Worm (Caenorhabditis elegans) whole organism, L2 larva: Measurements from ENCODE around the gene ptp-5.2.

Experiments used
- C34F6.9 ChIP-seq: fragments of 150-350 bp; optimal IDR thresholded peaks from 2 replicates; lab custom pipeline; 2014; ENCODE audit warnings: missing biosample characterization, missing genetic modification characterization
- F13H6.1 ChIP-seq: sonication (generic microtip); optimal IDR thresholded peaks from 2 replicates; lab custom pipeline; 2016; ENCODE audit warnings: missing genetic modification characterization, missing compliant biosample characterization
- R02D3.7 ChIP-seq: fragments of 150-350 bp; optimal IDR thresholded peaks from 2 replicates; lab custom pipeline; 2014; ENCODE audit warnings: missing biosample characterization, missing genetic modification characterization
- Y55F3AM.14 ChIP-seq: fragments of 200-800 bp; sonication (Bioruptor generic); optimal IDR thresholded peaks from 2 replicates; lab custom pipeline; 2018; ENCODE audit warnings: mild to moderate bottlenecking, missing genetic modification characterization, missing compliant biosample characterization
- alr-1 ChIP-seq: fragments of 150-350 bp; optimal IDR thresholded peaks from 2 replicates; lab custom pipeline; 2014; ENCODE audit warnings: missing biosample characterization, missing genetic modification characterization
- aly-2 ChIP-seq: fragments of 150-350 bp; optimal IDR thresholded peaks from 2 replicates; lab custom pipeline; 2014; ENCODE audit warnings: missing biosample characterization, missing genetic modification characterization
- ama-1 ChIP-seq: fragments of 150-350 bp; optimal IDR thresholded peaks from 2 replicates; lab custom pipeline; 2018; ENCODE audit warnings: inconsistent platforms
- blmp-1 ChIP-seq: sonication (generic microtip); optimal IDR thresholded peaks from 2 replicates; lab custom pipeline; 2017; ENCODE audit warnings: missing genetic modification characterization, mild to moderate bottlenecking, missing compliant biosample characterization, antibody characterized with exemption, moderate library complexity; ENCODE audit not compliant: insufficient read depth
- ceh-16 ChIP-seq: fragments of 150-350 bp; optimal IDR thresholded peaks from 2 replicates; lab custom pipeline; 2014; ENCODE audit warnings: missing biosample characterization, missing genetic modification characterization
- ceh-82 ChIP-seq: fragments of 150-350 bp; optimal IDR thresholded peaks from 2 replicates; lab custom pipeline; 2014; ENCODE audit warnings: missing biosample characterization, missing genetic modification characterization
- crh-2 ChIP-seq: sonication (generic microtip); optimal IDR thresholded peaks from 2 replicates; lab custom pipeline; 2017; ENCODE audit warnings: missing biosample characterization, missing genetic modification characterization
- dmd-4 ChIP-seq: sonication (generic microtip); optimal IDR thresholded peaks from 2 replicates; lab custom pipeline; 2017; ENCODE audit warnings: missing biosample characterization, missing genetic modification characterization
- egl-27 ChIP-seq: sonication (generic microtip); optimal IDR thresholded peaks from 3 replicates; lab custom pipeline; 2017; ENCODE audit warnings: missing biosample characterization, missing genetic modification reagents, missing genetic modification characterization
- elt-1 ChIP-seq: fragments of 150-350 bp; optimal IDR thresholded peaks from 2 replicates; lab custom pipeline; 2014; ENCODE audit warnings: missing biosample characterization, missing genetic modification characterization
- elt-3 ChIP-seq: sonication (generic microtip); optimal IDR thresholded peaks from 2 replicates; lab custom pipeline; 2017; ENCODE audit warnings: missing biosample characterization, missing genetic modification characterization
- fos-1 ChIP-seq: fragments of 150-350 bp; optimal IDR thresholded peaks from 2 replicates; lab custom pipeline; 2014; ENCODE audit warnings: missing biosample characterization, missing genetic modification characterization
- gmeb-1 ChIP-seq: fragments of 150-350 bp; optimal IDR thresholded peaks from 2 replicates; lab custom pipeline; 2014; ENCODE audit warnings: missing biosample characterization, missing genetic modification characterization
- lin-11 ChIP-seq: fragments of 150-350 bp; sonication (generic microtip); optimal IDR thresholded peaks from 2 replicates; lab custom pipeline; 2014; ENCODE audit warnings: missing biosample characterization, missing genetic modification characterization, inconsistent platforms, mixed read lengths
- lin-13 ChIP-seq: fragments of 150-350 bp; optimal IDR thresholded peaks from 2 replicates; lab custom pipeline; 2014; ENCODE audit warnings: missing biosample characterization, missing genetic modification reagents, missing genetic modification characterization
- lin-39 ChIP-seq: fragments of 150-350 bp; optimal IDR thresholded peaks from 2 replicates; lab custom pipeline; 2014; ENCODE audit warnings: missing biosample characterization, missing genetic modification reagents, missing genetic modification characterization
- lsy-2 ChIP-seq, 2 experiments: fragments of 150-350 bp in 1 of 2; sonication (generic microtip) in 1 of 2; optimal IDR thresholded peaks; 2 replicates each; lab custom pipeline; 2014 to 2017; ENCODE audit warnings: missing biosample characterization in 2 of 2, missing genetic modification characterization in 2 of 2
- mab-5 ChIP-seq: fragments of 150-350 bp; optimal IDR thresholded peaks from 2 replicates; lab custom pipeline; 2014; ENCODE audit warnings: missing biosample characterization, missing genetic modification characterization
- mdl-1 ChIP-seq, 2 experiments: fragments of 150-350 bp in 1 of 2; sonication (generic microtip) in 1 of 2; optimal IDR thresholded peaks; 2 replicates each; lab custom pipeline; 2017; ENCODE audit warnings: missing biosample characterization in 2 of 2, missing genetic modification characterization in 2 of 2
- nhr-10 ChIP-seq: sonication (generic microtip); optimal IDR thresholded peaks from 2 replicates; lab custom pipeline; 2017; ENCODE audit warnings: missing biosample characterization, missing genetic modification characterization
- nhr-11 ChIP-seq: fragments of 150-350 bp; optimal IDR thresholded peaks from 2 replicates; lab custom pipeline; 2014; ENCODE audit warnings: missing biosample characterization, missing genetic modification characterization
- nhr-12 ChIP-seq: fragments of 150-350 bp; optimal IDR thresholded peaks from 2 replicates; lab custom pipeline; 2014; ENCODE audit warnings: missing biosample characterization, missing genetic modification characterization
- nhr-129 ChIP-seq: fragments of 150-350 bp; optimal IDR thresholded peaks from 2 replicates; lab custom pipeline; 2014; ENCODE audit warnings: missing biosample characterization, missing genetic modification characterization
- nhr-21 ChIP-seq: fragments of 150-350 bp; optimal IDR thresholded peaks from 2 replicates; lab custom pipeline; 2014; ENCODE audit warnings: missing biosample characterization, missing genetic modification characterization
- nhr-23 ChIP-seq: fragments of 150-350 bp; optimal IDR thresholded peaks from 2 replicates; lab custom pipeline; 2014; ENCODE audit warnings: missing biosample characterization, missing genetic modification reagents, missing genetic modification characterization
- nhr-237 ChIP-seq: fragments of 150-350 bp; optimal IDR thresholded peaks from 2 replicates; lab custom pipeline; 2014; ENCODE audit warnings: missing biosample characterization, missing genetic modification characterization
- nhr-25 ChIP-seq: fragments of 150-350 bp; sonication (generic microtip); optimal IDR thresholded peaks from 3 replicates; lab custom pipeline; 2014; ENCODE audit warnings: missing biosample characterization, missing genetic modification characterization
- nhr-6 ChIP-seq: fragments of 150-350 bp; optimal IDR thresholded peaks from 2 replicates; lab custom pipeline; 2014; ENCODE audit warnings: missing biosample characterization, missing genetic modification characterization
- nhr-77 ChIP-seq: fragments of 150-350 bp; optimal IDR thresholded peaks from 2 replicates; lab custom pipeline; 2014; ENCODE audit warnings: missing biosample characterization, missing genetic modification characterization
- sem-4 ChIP-seq: fragments of 150-350 bp; optimal IDR thresholded peaks from 2 replicates; lab custom pipeline; 2014; ENCODE audit warnings: missing biosample characterization, missing genetic modification reagents, missing genetic modification characterization
- skn-1 ChIP-seq: sonication (generic microtip); optimal IDR thresholded peaks from 2 replicates; lab custom pipeline; 2017; ENCODE audit warnings: missing biosample characterization, missing genetic modification characterization
- sma-3 ChIP-seq: sonication (generic microtip); optimal IDR thresholded peaks from 2 replicates; lab custom pipeline; 2016; ENCODE audit warnings: missing genetic modification reagents, missing genetic modification characterization, missing compliant biosample characterization
- sma-9 ChIP-seq, 2 experiments: fragments of 150-350 bp in 1 of 2; sonication (generic microtip) in 1 of 2; optimal IDR thresholded peaks; 2 replicates each; lab custom pipeline; 2014 to 2016; ENCODE audit warnings: missing genetic modification characterization in 2 of 2, mild to moderate bottlenecking in 1 of 2, missing biosample characterization in 1 of 2, missing compliant biosample characterization in 1 of 2, missing genetic modification reagents in 1 of 2, moderate library complexity in 1 of 2
- snpc-4 ChIP-seq: fragments of 150-350 bp; optimal IDR thresholded peaks from 2 replicates; lab custom pipeline; 2014; ENCODE audit warnings: missing biosample characterization, missing genetic modification characterization
- unc-62 ChIP-seq: fragments of 150-350 bp; optimal IDR thresholded peaks from 2 replicates; lab custom pipeline; 2014; ENCODE audit warnings: missing biosample characterization, missing genetic modification reagents, missing genetic modification characterization
- zag-1 ChIP-seq: fragments of 150-350 bp; optimal IDR thresholded peaks from 2 replicates; lab custom pipeline; 2014; ENCODE audit warnings: missing biosample characterization, missing genetic modification characterization
- ztf-1 ChIP-seq: fragments of 200-800 bp; sonication (Bioruptor generic); conservative IDR thresholded peaks from 2 replicates; pipeline ENCODE4 v1.3.6; 2022; ENCODE audit warnings: missing genetic modification characterization, missing compliant biosample characterization
- ztf-11 ChIP-seq: sonication (generic microtip); optimal IDR thresholded peaks from 2 replicates; lab custom pipeline; 2017; ENCODE audit warnings: missing biosample characterization, missing genetic modification characterization
- ztf-4 ChIP-seq: fragments of 150-350 bp; optimal IDR thresholded peaks from 2 replicates; lab custom pipeline; 2014; ENCODE audit warnings: missing biosample characterization, missing genetic modification characterization

ptp-5.2 gene

ce11 chrIV:14793900-14794624, 33.3 kb upstream of the ptp-5.2 start (continued):
- TF ChIP-seq R02D3.7 (tag; lab: Kevin White, UChicago) (no peak), sma-9 (GFP tag; optimal IDR thresholded peaks at IDR 0.05; lab: Kevin White, UChicago) (peak; percentile 38), sma-9 (tag; optimal IDR thresholded peaks at IDR 0.05; lab: Kevin White, UChicago) (no peak), aly-2 (tag; lab: Kevin White, UChicago) (no peak), nhr-21 (peak; percentile 10), F13H6.1 (tag; lab: Kevin White, UChicago) (peak; percentile 61)

- TF ChIP-seq nhr-129 (no peak), ama-1 (peak; percentile 45), lsy-2 (tag; optimal IDR thresholded peaks at IDR 0.05; lab: Kevin White, UChicago) (peak in 1 of 2 experiments; percentile 33)
Measured at ce11 chrIV:14792602-14793232, 32.0 kb upstream of the ptp-5.2 start, which contains the start of gene gdi-1. Gene gdi-1, minus strand, starts transcription at chrIV:14792887.

ce11 chrIV:14790579-14790978, 29.8 kb upstream of the ptp-5.2 start:
- TF ChIP-seq ama-1 (peak; percentile 18), lsy-2 (tag; optimal IDR thresholded peaks at IDR 0.05; lab: Kevin White, UChicago) (peak in 1 of 2 experiments; percentile 13), F13H6.1 (tag; lab: Kevin White, UChicago) (no peak)
- TF ChIP-seq, all 48 proteins: peak for 2

ce11 chrIV:14786374-14787136, 25.8 kb upstream of the ptp-5.2 start, which contains the start of gene melo-1:
Gene melo-1, plus strand, starts transcription at chrIV:14787031.
- TF ChIP-seq F13H6.1 (tag; lab: Kevin White, UChicago) (peak; percentile 55), elt-1 (tag; lab: Kevin White, UChicago) (no peak), nhr-21 (no peak), ztf-11 (tag; lab: Kevin White, UChicago) (no peak), blmp-1 (tag; lab: Kevin White, UChicago) (no peak), snpc-4 (tag; lab: Kevin White, UChicago) (no peak), nhr-129 (peak; percentile 22), mdl-1 (tag; optimal IDR thresholded peaks at IDR 0.05; lab: Kevin White, UChicago) (no peak), sem-4 (tag; lab: Kevin White, UChicago) (no peak), nhr-237 (no peak), C34F6.9 (tag; lab: Kevin White, UChicago) (peak; percentile 90), nhr-11 (tag; lab: Kevin White, UChicago) (no peak), alr-1 (tag; lab: Kevin White, UChicago) (no peak), ama-1 (peak; percentile 25), Y55F3AM.14 (GFP tag; lab: Kevin White, UChicago) (no peak), ceh-16 (tag; lab: Kevin White, UChicago) (no peak), lin-11 (tag; lab: Kevin White, UChicago) (no peak), ceh-82 (tag; lab: Kevin White, UChicago) (no peak), nhr-12 (tag; lab: Kevin White, UChicago) (no peak), lin-13 (GFP tag; lab: Kevin White, UChicago) (peak; percentile 36), nhr-25 (peak; percentile 17), nhr-6 (tag; lab: Kevin White, UChicago) (peak; percentile 14), R02D3.7 (tag; lab: Kevin White, UChicago) (no peak), zag-1 (tag; lab: Kevin White, UChicago) (no peak), lin-39 (tag; lab: Kevin White, UChicago) (no peak), elt-3 (no peak), sma-3 (GFP tag; lab: Kevin White, UChicago) (peak; percentile 39), nhr-23 (tag; lab: Kevin White, UChicago) (no peak), aly-2 (tag; lab: Kevin White, UChicago) (no peak), nhr-10 (tag; lab: Kevin White, UChicago) (no peak), skn-1 (no peak), unc-62 (GFP tag; lab: Kevin White, UChicago) (no peak), egl-27 (peak; percentile 5), ztf-1 (no peak), mab-5 (tag; lab: Kevin White, UChicago) (peak; percentile 23), dmd-4 (tag; lab: Kevin White, UChicago) (no peak), ztf-4 (tag; lab: Kevin White, UChicago) (no peak), crh-2 (tag; lab: Kevin White, UChicago) (peak; percentile 86), fos-1 (tag; lab: Kevin White, UChicago) (peak; percentile 32), nhr-77 (no peak), gmeb-1 (tag; lab: Kevin White, UChicago) (peak; percentile 60)
